Fruit fly (Drosophila melanogaster) whole organism, embryonic: Measurements from ENCODE around the gene CG42827.

Source experiments
- CG10209 ChIP-seq: fragments of 200-800 bp; sonication (Bioruptor generic); optimal IDR thresholded peaks from 3 replicates; lab custom pipeline; 2017; ENCODE audit warnings: missing biosample characterization, mild to moderate bottlenecking, missing genetic modification characterization, missing genetic modification reagents
- CG11085 ChIP-seq: fragments of 200-800 bp; sonication (Bioruptor generic); IDR thresholded peaks from 2 replicates; pipeline ENCODE4 v1.3.6; 2022; ENCODE audit warnings: missing biosample characterization, missing genetic modification characterization
- CG30020 ChIP-seq: fragments of 200-800 bp; optimal IDR thresholded peaks from 2 replicates; lab custom pipeline; 2019; ENCODE audit warnings: missing biosample characterization, mild to moderate bottlenecking, missing genetic modification characterization, moderate library complexity
- CG7839 ChIP-seq: fragments of 200-800 bp; sonication (Bioruptor generic); optimal IDR thresholded peaks from 3 replicates; lab custom pipeline; 2018; ENCODE audit warnings: missing biosample characterization, mild to moderate bottlenecking, missing genetic modification characterization, moderate library complexity
- CG8478 ChIP-seq: fragments of >200 bp; optimal IDR thresholded peaks from 2 replicates; lab custom pipeline; 2018
- Hmx ChIP-seq: fragments of 200-800 bp; sonication (Bioruptor generic); optimal IDR thresholded peaks from 2 replicates; lab custom pipeline; 2016; ENCODE audit warnings: missing biosample characterization, missing genetic modification characterization
- Nf-YA ChIP-seq: fragments of 200-800 bp; sonication (Bioruptor generic); IDR thresholded peaks from 2 replicates; pipeline ENCODE4 v1.3.6; 2022; ENCODE audit warnings: missing biosample characterization, missing genetic modification characterization
- Ravus ChIP-seq: fragments of 200-800 bp; sonication (Bioruptor generic); IDR thresholded peaks from 2 replicates; pipeline ENCODE4 v1.3.6; 2022; ENCODE audit warnings: missing biosample characterization, missing genetic modification characterization
- Usf ChIP-seq: fragments of 200-800 bp; sonication (Bioruptor generic); optimal IDR thresholded peaks from 2 replicates; lab custom pipeline; 2017; ENCODE audit warnings: missing genotype, missing biosample characterization, missing genetic modification characterization
- bigmax ChIP-seq: fragments of 200-800 bp; sonication (Bioruptor generic); optimal IDR thresholded peaks from 2 replicates; lab custom pipeline; 2018; ENCODE audit warnings: missing biosample characterization, mild to moderate bottlenecking, missing genetic modification characterization
- crol ChIP-seq: fragments of 200-800 bp; sonication (Bioruptor generic); IDR thresholded peaks from 2 replicates; pipeline ENCODE4 v1.3.6; 2022; ENCODE audit warnings: missing biosample characterization, missing genetic modification characterization
- kay ChIP-seq: fragments of 200-800 bp; sonication (Bioruptor generic); optimal IDR thresholded peaks from 2 replicates; lab custom pipeline; 2016; ENCODE audit warnings: missing biosample characterization, missing genetic modification characterization
- pan ChIP-seq, 4 experiments: fragments of >200 bp in 3 of 4; fragments of 200-800 bp in 1 of 4; sonication (Bioruptor generic) in 1 of 4; optimal IDR thresholded peaks in 3 of 4; IDR thresholded peaks in 1 of 4; 2 replicates each; pipeline versions ENCODE4 v1.3.6 to Lab custom; 2017 to 2022; ENCODE audit warnings: missing biosample characterization in 2 of 4, missing genetic modification characterization in 2 of 4, mixed read lengths in 1 of 4
- psq ChIP-seq: fragments of 200-800 bp; sonication (Bioruptor generic); optimal IDR thresholded peaks from 2 replicates; lab custom pipeline; 2017; ENCODE audit warnings: missing biosample characterization, missing genetic modification characterization

- no peak for TF ChIP-seq psq (GFP tag; lab: Kevin White, UChicago)
- no peak for TF ChIP-seq pan (optimal IDR thresholded peaks at IDR 0.05; lab: Kevin White, UChicago)
- TF ChIP-seq pan (GFP tag; optimal IDR thresholded peaks at IDR 0.05 in 1 of 2, IDR thresholded peaks at IDR 0.05 in 1 of 2): no peak
- TF ChIP-seq kay: no peak
- TF ChIP-seq Nf-YA (GFP tag; lab: Robert Waterston, UW): no peak
- no peak for TF ChIP-seq CG11085 (GFP tag; lab: Robert Waterston, UW)
- no peak for TF ChIP-seq Usf (GFP tag; lab: Kevin White, UChicago)
- TF ChIP-seq CG10209 (GFP tag; lab: Kevin White, UChicago): no peak
- TF ChIP-seq bigmax: no peak
- no peak for TF ChIP-seq Ravus (GFP tag; lab: Robert Waterston, UW)
- no peak for TF ChIP-seq CG30020
- TF ChIP-seq CG7839 (tag; lab: Kevin White, UChicago): no peak
- no peak for TF ChIP-seq crol
- TF ChIP-seq Hmx (GFP tag; lab: Kevin White, UChicago): no peak
- no peak for TF ChIP-seq CG8478 (lab: Kevin White, UChicago)
Observed at dm6 chr3R:23405209-23405608, 32.5 kb downstream of the CG42827 start, which contains the start of gene Ir94e.
